Fruit fly (Drosophila melanogaster) whole organism, adult: ENCODE data around the gene CG31141.

Experiments
- CG1620 ChIP-seq: fragments of 200-800 bp; sonication (Bioruptor generic); optimal IDR thresholded peaks from 2 replicates; lab custom pipeline; 2016; ENCODE audit warnings: missing biosample characterization, missing genetic modification characterization
- CG33017 ChIP-seq: fragments of 200-800 bp; sonication (Bioruptor generic); optimal IDR thresholded peaks from 2 replicates; lab custom pipeline; 2018; ENCODE audit warnings: missing biosample characterization, mild to moderate bottlenecking, missing genetic modification characterization, moderate library complexity
- CG5204 ChIP-seq: fragments of 200-800 bp; sonication (Bioruptor generic); optimal IDR thresholded peaks from 2 replicates; lab custom pipeline; 2016; ENCODE audit warnings: missing biosample characterization, missing genetic modification characterization
- Crg-1 ChIP-seq: fragments of 200-800 bp; sonication (Bioruptor generic); optimal IDR thresholded peaks from 2 replicates; lab custom pipeline; 2016; ENCODE audit warnings: missing biosample characterization, missing genetic modification characterization
- bab1 ChIP-seq: fragments of 200-800 bp; sonication (Bioruptor generic); optimal IDR thresholded peaks from 3 replicates; lab custom pipeline; 2019; ENCODE audit warnings: missing biosample characterization, mild to moderate bottlenecking, missing genetic modification characterization, moderate library complexity
- cic ChIP-seq: fragments of 200-800 bp; sonication (Bioruptor generic); optimal IDR thresholded peaks from 2 replicates; lab custom pipeline; 2017; ENCODE audit warnings: missing biosample characterization, mild to moderate bottlenecking, missing genetic modification characterization, moderate library complexity
- kay ChIP-seq: fragments of 200-800 bp; sonication (Bioruptor generic); peaks from one replicate; lab custom pipeline; 2016; ENCODE audit warnings: missing biosample characterization, missing genetic modification characterization, borderline replicate concordance
- ovo ChIP-seq: fragments of 200-800 bp; sonication (Bioruptor generic); optimal IDR thresholded peaks from 2 replicates; lab custom pipeline; 2016; ENCODE audit warnings: missing biosample characterization, missing genetic modification characterization
- pad ChIP-seq: fragments of 200-800 bp; sonication (Bioruptor generic); optimal IDR thresholded peaks from 3 replicates; lab custom pipeline; 2017; ENCODE audit warnings: missing biosample characterization, missing genetic modification characterization, mild to moderate bottlenecking, moderate library complexity, missing genetic modification reagents
- toe ChIP-seq: fragments of 200-800 bp; sonication (Bioruptor generic); optimal IDR thresholded peaks from 2 replicates; lab custom pipeline; 2016; ENCODE audit warnings: missing biosample characterization, missing genetic modification characterization

DNA sequence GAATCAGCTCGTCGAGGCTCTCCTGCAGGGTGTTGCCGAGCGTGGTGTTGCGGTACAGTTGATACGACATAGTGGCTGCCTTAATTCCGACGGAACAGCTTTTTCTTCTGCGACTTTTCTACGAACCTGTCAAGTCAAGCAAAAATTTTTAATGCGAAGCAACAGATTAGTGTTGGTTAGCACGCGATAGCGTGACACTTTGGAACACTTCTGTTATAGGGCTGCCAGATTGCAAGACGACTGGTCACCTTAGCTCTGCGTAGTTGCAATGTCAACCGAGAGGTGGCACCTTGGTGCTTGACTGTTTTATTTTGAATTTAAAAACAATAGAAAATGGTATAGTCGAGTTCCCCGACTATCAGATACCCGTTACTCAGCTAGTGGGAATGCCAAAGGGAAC lies 32.2 kb upstream of the CG31141 start, which contains the start of gene TfIIA-S:
- TF ChIP-seq ovo (GFP tag; lab: Kevin White, UChicago) = peak; percentile 82
- no peak for TF ChIP-seq kay (GFP tag; lab: Kevin White, UChicago)
- peak; percentile 84 for TF ChIP-seq bab1 (GFP tag; lab: Kevin White, UChicago)
- TF ChIP-seq Crg-1 (GFP tag; lab: Kevin White, UChicago) = peak; percentile 95
- TF ChIP-seq CG1620 (GFP tag; lab: Kevin White, UChicago) = peak; percentile 96
- TF ChIP-seq CG33017 = peak; percentile 53
- TF ChIP-seq cic (GFP tag; lab: Kevin White, UChicago) = peak; percentile 32
- peak; percentile 76 for TF ChIP-seq toe (GFP tag; lab: Kevin White, UChicago)
- TF ChIP-seq pad (GFP tag; lab: Kevin White, UChicago) = peak; percentile 86
- TF ChIP-seq CG5204 = peak; percentile 64
